Fruit fly (Drosophila melanogaster) whole organism, embryonic: ENCODE results near the gene CG2794.

Source experiments
- Abd-B ChIP-seq: fragments of 200-800 bp; sonication (Bioruptor generic); optimal IDR thresholded peaks from 2 replicates; lab custom pipeline; 2018; ENCODE audit warnings: missing biosample characterization, mild to moderate bottlenecking, missing genetic modification characterization, moderate library complexity
- Adf1 ChIP-seq: fragments of 200-800 bp; sonication (Bioruptor generic); IDR thresholded peaks from 2 replicates; pipeline ENCODE4 v1.3.6; 2022; ENCODE audit warnings: missing biosample characterization, missing genetic modification characterization
- Aef1 ChIP-seq: fragments of 200-800 bp; sonication (Bioruptor generic); IDR thresholded peaks from 3 replicates; pipeline ENCODE4 v1.3.6; 2022; ENCODE audit warnings: missing biosample characterization, missing genetic modification characterization
- Atf6 ChIP-seq: fragments of 200-800 bp; sonication (Bioruptor generic); IDR thresholded peaks from 2 replicates; pipeline ENCODE4 v1.3.6; 2022; ENCODE audit warnings: missing biosample characterization, missing genetic modification characterization
- Awh ChIP-seq: fragments of 200-800 bp; sonication (Bioruptor generic); IDR thresholded peaks from 2 replicates; pipeline ENCODE4, ENCODE4 v1.3.6; 2022; ENCODE audit warnings: missing biosample characterization, missing genetic modification characterization
- CG10654 ChIP-seq: fragments of 200-800 bp; sonication (Bioruptor generic); optimal IDR thresholded peaks from 2 replicates; lab custom pipeline; 2016; ENCODE audit warnings: missing biosample characterization, missing genetic modification characterization
- CG13287 ChIP-seq: fragments of 200-800 bp; sonication (Bioruptor generic); IDR thresholded peaks from 2 replicates; pipeline ENCODE4 v1.3.6; 2022; ENCODE audit warnings: missing biosample characterization, missing genetic modification characterization; ENCODE audit not compliant: partially characterized antibody
- CG15696 ChIP-seq: fragments of 200-800 bp; sonication (Bioruptor generic); optimal IDR thresholded peaks from 2 replicates; lab custom pipeline; 2019; ENCODE audit warnings: missing biosample characterization, mild to moderate bottlenecking, missing genetic modification characterization, moderate library complexity
- CG17802 ChIP-seq: fragments of 200-800 bp; sonication (Bioruptor generic); optimal IDR thresholded peaks from 2 replicates; lab custom pipeline; 2018; ENCODE audit warnings: missing biosample characterization, mild to moderate bottlenecking, missing genetic modification characterization, moderate library complexity
- CG18011 ChIP-seq: fragments of 200-800 bp; sonication (Bioruptor generic); optimal IDR thresholded peaks from 2 replicates; lab custom pipeline; 2017; ENCODE audit warnings: missing biosample characterization, missing genetic modification characterization, mild to moderate bottlenecking, moderate library complexity, missing genotype
- CG1832 ChIP-seq: fragments of 200-800 bp; sonication (Bioruptor generic); optimal IDR thresholded peaks from 2 replicates; lab custom pipeline; 2017; ENCODE audit warnings: missing biosample characterization, mild to moderate bottlenecking, missing genetic modification characterization, inconsistent platforms
- CG18476 ChIP-seq: fragments of 200-800 bp; sonication (Bioruptor generic); optimal IDR thresholded peaks from 2 replicates; lab custom pipeline; 2016; ENCODE audit warnings: missing biosample characterization, mild to moderate bottlenecking, missing genetic modification characterization
- CG30403 ChIP-seq: fragments of 200-800 bp; sonication (Bioruptor generic); optimal IDR thresholded peaks from 3 replicates; lab custom pipeline; 2016; ENCODE audit warnings: missing biosample characterization, missing genetic modification characterization
- CG3065 ChIP-seq: fragments of 200-800 bp; sonication (Bioruptor generic); optimal IDR thresholded peaks from 2 replicates; lab custom pipeline; 2016; ENCODE audit warnings: missing biosample characterization, missing genetic modification characterization
- CG33213 ChIP-seq: fragments of 200-800 bp; sonication (Bioruptor generic); optimal IDR thresholded peaks from 3 replicates; lab custom pipeline; 2016; ENCODE audit warnings: missing biosample characterization, missing genetic modification characterization
- CG3407 ChIP-seq: fragments of 200-800 bp; sonication (Bioruptor generic); optimal IDR thresholded peaks from 2 replicates; lab custom pipeline; 2018; ENCODE audit warnings: missing biosample characterization, mild to moderate bottlenecking, missing genetic modification characterization
- CG4707 ChIP-seq: fragments of 200-800 bp; sonication (Bioruptor generic); optimal IDR thresholded peaks from 2 replicates; lab custom pipeline; 2018; ENCODE audit warnings: missing biosample characterization, mild to moderate bottlenecking, missing genetic modification characterization, moderate library complexity
- CG4820 ChIP-seq: fragments of 200-800 bp; sonication (Bioruptor generic); optimal IDR thresholded peaks from 3 replicates; lab custom pipeline; 2016; ENCODE audit warnings: missing biosample characterization, missing genetic modification characterization
- CG6272 ChIP-seq: fragments of 200-800 bp; sonication (Bioruptor generic); IDR thresholded peaks from 2 replicates; pipeline ENCODE4 v1.3.6; 2022; ENCODE audit warnings: missing biosample characterization, missing genetic modification characterization
- CG7556 ChIP-seq: fragments of 200-800 bp; sonication (Bioruptor generic); optimal IDR thresholded peaks from 2 replicates; lab custom pipeline; 2017; ENCODE audit warnings: missing biosample characterization, mild to moderate bottlenecking, missing genetic modification characterization
- CG8478 ChIP-seq: fragments of >200 bp; optimal IDR thresholded peaks from 2 replicates; lab custom pipeline; 2018
- CG8765 ChIP-seq: fragments of 200-800 bp; sonication (Bioruptor generic); IDR thresholded peaks from 2 replicates; pipeline ENCODE4 v1.3.6; 2022; ENCODE audit warnings: missing biosample characterization, missing genetic modification characterization
- CG9727 ChIP-seq: fragments of 200-800 bp; sonication (Bioruptor generic); optimal IDR thresholded peaks from 3 replicates; lab custom pipeline; 2017; ENCODE audit warnings: missing biosample characterization, mild to moderate bottlenecking, missing genetic modification characterization
- Chrac-16 ChIP-seq: fragments of 200-800 bp; sonication (Bioruptor generic); optimal IDR thresholded peaks from 3 replicates; lab custom pipeline; 2016; ENCODE audit warnings: missing biosample characterization, missing genetic modification characterization
- D19A ChIP-seq: fragments of 200-800 bp; optimal IDR thresholded peaks from 3 replicates; lab custom pipeline; 2019; ENCODE audit warnings: missing biosample characterization, mild to moderate bottlenecking, missing genetic modification characterization, moderate library complexity
- Dad ChIP-seq: fragments of 200-800 bp; sonication (Bioruptor generic); optimal IDR thresholded peaks from 3 replicates; lab custom pipeline; 2016; ENCODE audit warnings: missing biosample characterization, missing genetic modification characterization
- Eip74EF ChIP-seq, 2 experiments: fragments of 200-800 bp in 1 of 2; fragments of >200 bp in 1 of 2; sonication (Bioruptor generic) in 1 of 2; optimal IDR thresholded peaks; 2 replicates each; lab custom pipeline; 2017 to 2019; ENCODE audit warnings: missing biosample characterization in 2 of 2, missing genetic modification characterization in 2 of 2, mild to moderate bottlenecking in 1 of 2, moderate library complexity in 1 of 2
- HLH3B ChIP-seq: fragments of 200-800 bp; sonication (Bioruptor generic); IDR thresholded peaks from 2 replicates; pipeline ENCODE4 v1.3.6; 2022; ENCODE audit warnings: missing biosample characterization, missing genetic modification characterization
- HmgD ChIP-seq: fragments of 200-800 bp; sonication (Bioruptor generic); optimal IDR thresholded peaks from 3 replicates; lab custom pipeline; 2016; ENCODE audit warnings: missing biosample characterization, missing genetic modification characterization
- Lim3 ChIP-seq: fragments of 200-800 bp; sonication (Bioruptor generic); IDR thresholded peaks from 2 replicates; pipeline ENCODE4 v1.3.6; 2022; ENCODE audit warnings: missing biosample characterization, missing genetic modification characterization
- Lpt ChIP-seq: fragments of >200 bp; optimal IDR thresholded peaks from 2 replicates; lab custom pipeline; 2018; ENCODE audit warnings: missing biosample characterization, missing genetic modification characterization
- Nf-YB ChIP-seq: fragments of 200-800 bp; sonication (Bioruptor generic); optimal IDR thresholded peaks from 3 replicates; lab custom pipeline; 2019; ENCODE audit warnings: missing biosample characterization, mild to moderate bottlenecking, missing genetic modification characterization, moderate library complexity
- Six4 ChIP-seq: fragments of 200-800 bp; sonication (Bioruptor generic); optimal IDR thresholded peaks from 2 replicates; lab custom pipeline; 2016; ENCODE audit warnings: missing biosample characterization, missing genetic modification characterization
- Spps ChIP-seq: fragments of 200-800 bp; sonication (Bioruptor generic); optimal IDR thresholded peaks from 2 replicates; lab custom pipeline; 2018; ENCODE audit warnings: missing biosample characterization, mild to moderate bottlenecking, missing genetic modification characterization
- Usf ChIP-seq: fragments of 200-800 bp; sonication (Bioruptor generic); optimal IDR thresholded peaks from 2 replicates; lab custom pipeline; 2017; ENCODE audit warnings: missing genotype, missing biosample characterization, missing genetic modification characterization
- YL-1 ChIP-seq: fragments of 200-800 bp; sonication (Bioruptor generic); optimal IDR thresholded peaks from 3 replicates; lab custom pipeline; 2017; ENCODE audit warnings: missing biosample characterization, mild to moderate bottlenecking, missing genetic modification characterization
- ap ChIP-seq: fragments of 200-800 bp; sonication (Bioruptor generic); IDR thresholded peaks from 2 replicates; pipeline ENCODE4 v1.3.6; 2022; ENCODE audit warnings: missing biosample characterization, missing genetic modification characterization
- bcd ChIP-seq: fragments of 200-800 bp; sonication (Bioruptor generic); optimal IDR thresholded peaks from 2 replicates; lab custom pipeline; 2017; ENCODE audit warnings: missing biosample characterization, mild to moderate bottlenecking, missing genetic modification characterization
- chn ChIP-seq: fragments of 200-800 bp; sonication (Bioruptor generic); optimal IDR thresholded peaks from 2 replicates; lab custom pipeline; 2016; ENCODE audit warnings: missing biosample characterization, missing genetic modification characterization
- crc ChIP-seq: fragments of 200-800 bp; sonication (Bioruptor generic); optimal IDR thresholded peaks from 2 replicates; lab custom pipeline; 2016; ENCODE audit warnings: missing biosample characterization, missing genetic modification characterization
- esg ChIP-seq: fragments of 200-800 bp; sonication (Bioruptor generic); conservative IDR thresholded peaks from 2 replicates; pipeline ENCODE4 v1.3.6; 2022; ENCODE audit warnings: missing biosample characterization, missing genetic modification characterization
- ewg ChIP-seq: fragments of 200-800 bp; sonication (Bioruptor generic); optimal IDR thresholded peaks from 3 replicates; lab custom pipeline; 2017; ENCODE audit warnings: mild to moderate bottlenecking, missing biosample characterization, missing genetic modification reagents, missing genetic modification characterization
- fd96Cb ChIP-seq: fragments of 200-800 bp; sonication (Bioruptor generic); optimal IDR thresholded peaks from 2 replicates; lab custom pipeline; 2018; ENCODE audit warnings: missing biosample characterization, mild to moderate bottlenecking, missing genetic modification characterization, moderate library complexity
- jing ChIP-seq: fragments of 200-800 bp; sonication (Bioruptor generic); optimal IDR thresholded peaks from 2 replicates; lab custom pipeline; 2018; ENCODE audit warnings: missing biosample characterization, mild to moderate bottlenecking, missing genetic modification characterization
- lov ChIP-seq, 2 experiments: fragments of 200-800 bp in 1 of 2; fragments of >200 bp in 1 of 2; sonication (Bioruptor generic) in 1 of 2; IDR thresholded peaks in 1 of 2; optimal IDR thresholded peaks in 1 of 2; 2 replicates in 1 of 2; 3 replicates in 1 of 2; pipeline versions ENCODE4 v1.3.6 to Lab custom; 2017 to 2022; ENCODE audit warnings: missing biosample characterization in 1 of 2, missing genetic modification characterization in 1 of 2
- mirr ChIP-seq: fragments of 200-800 bp; sonication (Bioruptor generic); optimal IDR thresholded peaks from 3 replicates; lab custom pipeline; 2018; ENCODE audit warnings: missing biosample characterization, mild to moderate bottlenecking, missing genetic modification characterization
- sug ChIP-seq: fragments of 200-800 bp; optimal IDR thresholded peaks from 2 replicates; lab custom pipeline; 2019; ENCODE audit warnings: missing biosample characterization, mild to moderate bottlenecking, missing genetic modification characterization, moderate library complexity
- twi ChIP-seq: fragments of 200-800 bp; optimal IDR thresholded peaks from 2 replicates; lab custom pipeline; 2019; ENCODE audit warnings: missing biosample characterization, mild to moderate bottlenecking, missing genetic modification characterization, moderate library complexity
- vvl ChIP-seq: fragments of 200-800 bp; sonication (Bioruptor generic); IDR thresholded peaks from 2 replicates; pipeline ENCODE4 v1.3.6; 2022; ENCODE audit warnings: missing biosample characterization, missing genetic modification characterization

CG2794 gene

dm6 chr2L:521940-522632 is 41.9 kb upstream of the CG2794 start (continued):
- TF ChIP-seq jing (GFP tag; lab: Kevin White, UChicago): peak; percentile 74
- peak; percentile 72 for TF ChIP-seq CG15696
- TF ChIP-seq Abd-B (GFP tag; lab: Kevin White, UChicago): peak; percentile 61
- TF ChIP-seq CG3407 (GFP tag; lab: Kevin White, UChicago): peak; percentile 66
- no peak for TF ChIP-seq CG3065
- peak; percentile 54 for TF ChIP-seq mirr (GFP tag; lab: Kevin White, UChicago)
- no peak for TF ChIP-seq Lpt
- 0 out of 2 replicates have a peak, but pooled peaks have one; percentile 39 for TF ChIP-seq Lim3 (GFP tag; lab: Robert Waterston, UW)
- peak; percentile 72 for TF ChIP-seq CG6272
- no peak for TF ChIP-seq CG1832 (GFP tag; lab: Kevin White, UChicago)
- peak; percentile 85 for TF ChIP-seq esg (GFP tag; lab: Robert Waterston, UW)
- TF ChIP-seq CG33213 (GFP tag; lab: Kevin White, UChicago): no peak
- peak; percentile 72 for TF ChIP-seq CG9727
- TF ChIP-seq CG17802: peak; percentile 60
- peak; percentile 77 for TF ChIP-seq ap (GFP tag; lab: Robert Waterston, UW)
- TF ChIP-seq Adf1 (GFP tag; lab: Robert Waterston, UW): no peak
- peak; percentile 77 for TF ChIP-seq bcd (GFP tag; lab: Kevin White, UChicago)
- TF ChIP-seq HmgD (GFP tag; lab: Kevin White, UChicago): no peak
- TF ChIP-seq HLH3B (GFP tag; lab: Robert Waterston, UW): peak; percentile 79
- no peak for TF ChIP-seq CG8478 (lab: Kevin White, UChicago)
- TF ChIP-seq CG7556 (GFP tag; lab: Kevin White, UChicago): peak; percentile 61
- TF ChIP-seq CG4707 (GFP tag; lab: Kevin White, UChicago): peak; percentile 29
- peak; percentile 44; the same call in 1 of the 2 replicates for TF ChIP-seq Atf6 (GFP tag; lab: Robert Waterston, UW)
- peak; percentile 69 for TF ChIP-seq CG4820 (GFP tag; lab: Kevin White, UChicago)
- no peak for TF ChIP-seq twi (tag; lab: Kevin White, UChicago)
- peak; percentile 45 for TF ChIP-seq CG10654 (GFP tag; lab: Kevin White, UChicago)
- peak; percentile 31 for TF ChIP-seq CG18476 (GFP tag; lab: Kevin White, UChicago)
- TF ChIP-seq ewg (GFP tag; lab: Kevin White, UChicago): peak; percentile 46
- peak; percentile 53 for TF ChIP-seq Usf
- peak; percentile 93 for TF ChIP-seq vvl (GFP tag; lab: Robert Waterston, UW)
- no peak for TF ChIP-seq CG18011 (GFP tag; lab: Kevin White, UChicago)
- peak; percentile 79 for TF ChIP-seq Chrac-16 (GFP tag; lab: Kevin White, UChicago)
- TF ChIP-seq sug (tag; lab: Kevin White, UChicago): no peak
- TF ChIP-seq CG30403 (GFP tag; lab: Kevin White, UChicago): peak; percentile 73
- no peak for TF ChIP-seq lov (optimal IDR thresholded peaks at IDR 0.05; lab: Kevin White, UChicago)
- peak; percentile 88 for TF ChIP-seq lov (GFP tag; IDR thresholded peaks at IDR 0.05; lab: Robert Waterston, UW)
- TF ChIP-seq YL-1 (GFP tag; lab: Kevin White, UChicago): peak; percentile 20
- TF ChIP-seq chn (GFP tag; lab: Kevin White, UChicago): peak; percentile 76
- peak; percentile 86 for TF ChIP-seq CG8765 (GFP tag; lab: Robert Waterston, UW)
- TF ChIP-seq D19A (tag; lab: Kevin White, UChicago): peak; percentile 75
- no peak for TF ChIP-seq crc (GFP tag; lab: Kevin White, UChicago)
- peak; percentile 49 for TF ChIP-seq Nf-YB (GFP tag; lab: Kevin White, UChicago)
- TF ChIP-seq CG13287 (GFP tag; lab: Robert Waterston, UW): no peak
- TF ChIP-seq Dad: no peak
- peak; percentile 76 for TF ChIP-seq Aef1 (GFP tag; lab: Robert Waterston, UW)
- peak; percentile 83 for TF ChIP-seq Awh (GFP tag; lab: Robert Waterston, UW)
- peak; percentile 79 for TF ChIP-seq Six4
- TF ChIP-seq Eip74EF (GFP tag; optimal IDR thresholded peaks at IDR 0.05; lab: Kevin White, UChicago): peak in 1 of 2 experiments; percentile 39
- peak; percentile 77 for TF ChIP-seq Spps (tag; lab: Kevin White, UChicago)
- TF ChIP-seq fd96Cb (tag; lab: Kevin White, UChicago): peak; percentile 90
